Worm (Caenorhabditis elegans) whole organism, early embryonic: ENCODE results near the gene Y23B4A.1.

ENCODE experiments used
- B0310.2 ChIP-seq: sonication (generic microtip); optimal IDR thresholded peaks from 2 replicates; lab custom pipeline; 2016; ENCODE audit warnings: mild to moderate bottlenecking, missing genetic modification characterization, missing compliant biosample characterization
- ama-1 ChIP-seq: fragments of 150-350 bp; optimal IDR thresholded peaks from 2 replicates; lab custom pipeline; 2014
- ceh-13 ChIP-seq: fragments of 200-800 bp; sonication (Bioruptor generic); optimal IDR thresholded peaks from 2 replicates; lab custom pipeline; 2018; ENCODE audit warnings: mild to moderate bottlenecking, missing genetic modification characterization, missing compliant biosample characterization
- ceh-36 ChIP-seq: sonication (generic microtip); optimal IDR thresholded peaks from 2 replicates; lab custom pipeline; 2016; ENCODE audit warnings: missing genetic modification characterization, inconsistent platforms, missing compliant biosample characterization
- ets-7 ChIP-seq: sonication (generic microtip); optimal IDR thresholded peaks from 2 replicates; lab custom pipeline; 2016; ENCODE audit warnings: missing genotype, missing genetic modification characterization, missing compliant biosample characterization
- flt-1 ChIP-seq: fragments of 200-800 bp; sonication (Bioruptor generic); IDR thresholded peaks from 2 replicates; pipeline ENCODE4 v1.3.6; 2022; ENCODE audit warnings: missing genetic modification characterization, missing compliant biosample characterization
- hmg-4 ChIP-seq: fragments of 200-800 bp; sonication (Bioruptor generic); optimal IDR thresholded peaks from 2 replicates; lab custom pipeline; 2018; ENCODE audit warnings: mild to moderate bottlenecking, missing genetic modification characterization, missing compliant biosample characterization
- hnd-1 ChIP-seq: sonication (generic microtip); optimal IDR thresholded peaks from 2 replicates; lab custom pipeline; 2016; ENCODE audit warnings: missing genetic modification characterization, missing compliant biosample characterization
- pes-1 ChIP-seq: fragments of 200-800 bp; sonication (Bioruptor generic); IDR thresholded peaks from 2 replicates; pipeline ENCODE4 v1.3.6; 2022; ENCODE audit warnings: missing genetic modification reagents, missing genetic modification characterization, missing compliant biosample characterization
- scrt-1 ChIP-seq: fragments of 200-800 bp; sonication (Bioruptor generic); IDR thresholded peaks from 2 replicates; pipeline ENCODE4 v1.3.6; 2022; ENCODE audit warnings: missing genetic modification characterization, missing compliant biosample characterization
- sea-1 ChIP-seq: fragments of 200-800 bp; sonication (Bioruptor generic); conservative IDR thresholded peaks from 2 replicates; pipeline ENCODE4 v1.3.6; 2022; ENCODE audit warnings: missing genetic modification characterization, missing compliant biosample characterization
- tra-4 ChIP-seq: sonication (generic microtip); optimal IDR thresholded peaks from 2 replicates; lab custom pipeline; 2017; ENCODE audit warnings: missing genetic modification characterization, missing compliant biosample characterization

DNA sequence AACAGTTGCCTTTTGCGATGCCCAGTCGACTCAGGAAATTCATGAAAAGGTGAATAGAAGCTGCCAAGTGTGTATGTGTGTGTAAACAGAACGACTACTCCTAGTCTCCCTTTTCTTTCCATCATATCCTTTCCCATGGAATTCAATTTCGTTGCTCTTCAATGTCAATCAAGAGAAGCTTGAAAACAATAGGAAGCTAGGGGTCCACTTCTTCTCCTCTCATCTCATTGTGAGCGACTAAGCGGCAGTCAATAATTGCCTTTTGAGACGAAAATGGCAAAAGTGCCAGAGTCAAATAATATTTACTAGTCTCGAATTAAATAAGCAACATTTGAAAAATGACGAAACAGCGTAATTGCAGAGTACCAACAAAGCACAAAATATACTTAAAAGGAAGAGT lies 47.6 kb downstream of the Y23B4A.1 start:
- TF ChIP-seq ama-1 (lab: Kevin White, UChicago) (no peak), flt-1 (no peak), ets-7 (tag; lab: Kevin White, UChicago) (no peak), tra-4 (tag; lab: Kevin White, UChicago) (no peak), scrt-1 (GFP tag; lab: Robert Waterston, UW) (no peak), ceh-13 (no peak), ceh-36 (no peak), pes-1 (no peak), hmg-4 (GFP tag; lab: Kevin White, UChicago) (no peak), sea-1 (no peak), hnd-1 (tag; lab: Kevin White, UChicago) (no peak), B0310.2 (tag; lab: Kevin White, UChicago) (no peak)
